Comparison of ENCODE assay signal across 4 fruit fly cellular contexts in genomic region chr2L:9617908-9618307, dm6.
A peak's percentile ranks its signal among the peaks of the same experiment; 100 is the strongest.
TF ChIP-seq lines count a peak whose summit lies in the region.

No protein-coding gene starts in this region.

- no peak for TF ChIP-seq CTCF in whole organism, embryonic (GFP tag; optimal IDR thresholded peaks at IDR 0.05; lab: Kevin White, UChicago)

TF ChIP-seq in whole organism, adult, 20 proteins besides CTCF, POLR2A, EP300 and RAD21:
- TF ChIP-seq CG7101 (tag; optimal IDR thresholded peaks at IDR 0.05; lab: Kevin White, UChicago) (no peak), Mnt (GFP tag; optimal IDR thresholded peaks at IDR 0.05; lab: Kevin White, UChicago) (no peak), kay (GFP tag; lab: Kevin White, UChicago; ENCODE audit: borderline replicate concordance) (peak; percentile 33), cic (GFP tag; optimal IDR thresholded peaks at IDR 0.05; lab: Kevin White, UChicago) (no peak), CG11617 (GFP tag; optimal IDR thresholded peaks at IDR 0.05; lab: Kevin White, UChicago) (no peak), bab1 (GFP tag; optimal IDR thresholded peaks at IDR 0.05; lab: Kevin White, UChicago) (peak; percentile 69), CG14711 (tag; optimal IDR thresholded peaks at IDR 0.05; lab: Kevin White, UChicago) (peak; percentile 29), pad (GFP tag; optimal IDR thresholded peaks at IDR 0.05; lab: Kevin White, UChicago) (no peak), Crg-1 (GFP tag; optimal IDR thresholded peaks at IDR 0.05; lab: Kevin White, UChicago) (no peak), Hr96 (GFP tag; optimal IDR thresholded peaks at IDR 0.05; lab: Kevin White, UChicago) (no peak)
TF ChIP-seq in whole organism, adult: peak in this region for 3.

TF ChIP-seq in whole organism, embryonic, 481 proteins besides CTCF, POLR2A, EP300 and RAD21 (continues in another document):
- TF ChIP-seq CG4424 (GFP tag; optimal IDR thresholded peaks at IDR 0.05; lab: Kevin White, UChicago) (peak; percentile 15), CG2120 (GFP tag; optimal IDR thresholded peaks at IDR 0.05; lab: Kevin White, UChicago) (peak; percentile 40), Fer3 (tag; optimal IDR thresholded peaks at IDR 0.05; lab: Kevin White, UChicago) (peak; percentile 28), CG6272 (GFP tag; IDR thresholded peaks at IDR 0.05; lab: Robert Waterston, UW) (no peak), Sox100B (GFP tag; optimal IDR thresholded peaks at IDR 0.05; lab: Kevin White, UChicago) (peak; percentile 31), fd64A (GFP tag; optimal IDR thresholded peaks at IDR 0.05; lab: Kevin White, UChicago) (no peak), HHEX (GFP tag; optimal IDR thresholded peaks at IDR 0.05; lab: Kevin White, UChicago) (peak; percentile 5), Aef1 (GFP tag; IDR thresholded peaks at IDR 0.05; lab: Robert Waterston, UW) (no peak), mld (GFP tag; IDR thresholded peaks at IDR 0.05; lab: Robert Waterston, UW; ENCODE audit: partially characterized antibody) (no peak), E2f1 (GFP tag; IDR thresholded peaks at IDR 0.05; lab: Robert Waterston, UW) (no peak), unpg (GFP tag; optimal IDR thresholded peaks at IDR 0.05; lab: Kevin White, UChicago) (peak; percentile 20), Hsf (GFP tag; optimal IDR thresholded peaks at IDR 0.05; lab: Kevin White, UChicago) (peak; percentile 6), Neu2 (GFP tag; optimal IDR thresholded peaks at IDR 0.05; lab: Kevin White, UChicago; ENCODE audit: borderline replicate concordance) (no peak), CG12659 (GFP tag; optimal IDR thresholded peaks at IDR 0.05; lab: Kevin White, UChicago) (peak; percentile 5), CG10209 (GFP tag; optimal IDR thresholded peaks at IDR 0.05; lab: Kevin White, UChicago) (peak; percentile 6), CG9609 (GFP tag; optimal IDR thresholded peaks at IDR 0.05; lab: Kevin White, UChicago) (no peak), PHDP (tag; optimal IDR thresholded peaks at IDR 0.05; lab: Kevin White, UChicago) (peak; percentile 50), Asciz (GFP tag; optimal IDR thresholded peaks at IDR 0.05; lab: Kevin White, UChicago) (peak; percentile 38), Ravus (GFP tag; IDR thresholded peaks at IDR 0.05; lab: Robert Waterston, UW) (no peak), Sox102F (GFP tag; optimal IDR thresholded peaks at IDR 0.05; lab: Kevin White, UChicago) (peak; percentile 59), CG17385 (GFP tag; optimal IDR thresholded peaks at IDR 0.05; lab: Kevin White, UChicago) (peak; percentile 26), CG6765 (GFP tag; optimal IDR thresholded peaks at IDR 0.05; lab: Kevin White, UChicago) (no peak), CG31441 (GFP tag; IDR thresholded peaks at IDR 0.05; lab: Robert Waterston, UW) (peak; percentile 38; the same call in 1 of the 2 replicates), odd (GFP tag; optimal IDR thresholded peaks at IDR 0.05; lab: Kevin White, UChicago) (no peak), CG3847 (GFP tag; IDR thresholded peaks at IDR 0.05; lab: Robert Waterston, UW) (no peak), CG9932 (GFP tag; IDR thresholded peaks at IDR 0.05; lab: Robert Waterston, UW) (0 out of 2 replicates have a peak, but pooled peaks have one; percentile 10), Hmr (GFP tag; optimal IDR thresholded peaks at IDR 0.05; lab: Kevin White, UChicago) (peak; percentile 34)

TF ChIP-seq in whole organism, prepupa, 60 proteins besides CTCF, POLR2A, EP300 and RAD21 (continues in another document):
- no peak for TF ChIP-seq Eip75B (GFP tag; optimal IDR thresholded peaks at IDR 0.05; lab: Kevin White, UChicago)
- no peak for TF ChIP-seq fd85E (GFP tag; optimal IDR thresholded peaks at IDR 0.05; lab: Kevin White, UChicago)
- no peak for TF ChIP-seq Blimp-1 (GFP tag; optimal IDR thresholded peaks at IDR 0.05; lab: Kevin White, UChicago)
- peak; percentile 58 for TF ChIP-seq CG4318 (GFP tag; optimal IDR thresholded peaks at IDR 0.05; lab: Kevin White, UChicago)
- peak; percentile 22 for TF ChIP-seq CG6276 (GFP tag; optimal IDR thresholded peaks at IDR 0.05; lab: Kevin White, UChicago)
- TF ChIP-seq Smox (GFP tag; optimal IDR thresholded peaks at IDR 0.05; lab: Kevin White, UChicago), result no peak
- peak; percentile 23 for TF ChIP-seq pdm3 (GFP tag; optimal IDR thresholded peaks at IDR 0.05; lab: Kevin White, UChicago)
- no peak for TF ChIP-seq CG3032 (tag; optimal IDR thresholded peaks at IDR 0.05; lab: Kevin White, UChicago)
- TF ChIP-seq CG6808 (GFP tag; optimal IDR thresholded peaks at IDR 0.05; lab: Kevin White, UChicago), result no peak
- TF ChIP-seq dsx (GFP tag; optimal IDR thresholded peaks at IDR 0.05; lab: Kevin White, UChicago; ENCODE audit: poor library complexity, severe bottlenecking), result no peak
- TF ChIP-seq Gug (GFP tag; IDR thresholded peaks at IDR 0.05; lab: Robert Waterston, UW), result no peak
- TF ChIP-seq CG32006 (GFP tag; optimal IDR thresholded peaks at IDR 0.05; lab: Kevin White, UChicago), result peak; percentile 83
- TF ChIP-seq fd59A (GFP tag; optimal IDR thresholded peaks at IDR 0.05; lab: Kevin White, UChicago), result no peak
- TF ChIP-seq CG11762 (GFP tag; optimal IDR thresholded peaks at IDR 0.05; lab: Kevin White, UChicago; ENCODE audit: insufficient read depth), result no peak
- TF ChIP-seq acj6 (GFP tag; optimal IDR thresholded peaks at IDR 0.05; lab: Kevin White, UChicago), result no peak
- TF ChIP-seq dac (GFP tag; optimal IDR thresholded peaks at IDR 0.05; lab: Kevin White, UChicago), result peak; percentile 37
- TF ChIP-seq net (GFP tag; optimal IDR thresholded peaks at IDR 0.05; lab: Kevin White, UChicago), result peak; percentile 23
- TF ChIP-seq Sox14 (GFP tag; optimal IDR thresholded peaks at IDR 0.05; lab: Kevin White, UChicago), result no peak
- TF ChIP-seq CG16779 (tag; optimal IDR thresholded peaks at IDR 0.05; lab: Kevin White, UChicago), result no peak
- no peak for TF ChIP-seq vri (GFP tag; optimal IDR thresholded peaks at IDR 0.05; lab: Kevin White, UChicago)
- TF ChIP-seq fkh (GFP tag; optimal IDR thresholded peaks at IDR 0.05; lab: Kevin White, UChicago), result no peak
- peak; percentile 85 for TF ChIP-seq Hr4 (GFP tag; optimal IDR thresholded peaks at IDR 0.05; lab: Kevin White, UChicago)
- TF ChIP-seq Lpt (GFP tag; optimal IDR thresholded peaks at IDR 0.05; lab: Kevin White, UChicago), result peak; percentile 25
- no peak for TF ChIP-seq CG7368 (GFP tag; optimal IDR thresholded peaks at IDR 0.05; lab: Kevin White, UChicago)
- no peak for TF ChIP-seq Hr39 (GFP tag; optimal IDR thresholded peaks at IDR 0.05; lab: Kevin White, UChicago)
- peak; percentile 23 for TF ChIP-seq svp (GFP tag; lab: Kevin White, UChicago)
- TF ChIP-seq CG31627 (GFP tag; optimal IDR thresholded peaks at IDR 0.05; lab: Kevin White, UChicago), result no peak
- TF ChIP-seq Eip78C (GFP tag; lab: Kevin White, UChicago), result peak; percentile 68
- peak; percentile 69 for TF ChIP-seq CG8119 (GFP tag; IDR thresholded peaks at IDR 0.05; lab: Robert Waterston, UW)
- TF ChIP-seq CG8319 (GFP tag; optimal IDR thresholded peaks at IDR 0.05; lab: Kevin White, UChicago), result no peak

TF ChIP-seq in whole organism, pupa, 21 proteins besides CTCF, POLR2A, EP300 and RAD21:
- TF ChIP-seq CG4496 (GFP tag; IDR thresholded peaks at IDR 0.05; lab: Robert Waterston, UW) (peak; percentile 51; the same call in 1 of the 3 replicates), CG32121 (GFP tag; IDR thresholded peaks at IDR 0.05; lab: Robert Waterston, UW) (peak; percentile 33; the same call in 1 of the 2 replicates), CG15710 (tag; optimal IDR thresholded peaks at IDR 0.05; lab: Kevin White, UChicago) (no peak), Ets98B (GFP tag; IDR thresholded peaks at IDR 0.05; lab: Robert Waterston, UW) (peak; percentile 56), CG9948 (tag; optimal IDR thresholded peaks at IDR 0.05; lab: Kevin White, UChicago) (no peak), fd96Ca (GFP tag; IDR thresholded peaks at IDR 0.05; lab: Robert Waterston, UW) (0 out of 3 replicates have a peak, but pooled peaks have one; percentile 45), CG8159 (tag; optimal IDR thresholded peaks at IDR 0.05; lab: Kevin White, UChicago) (no peak), CG8301 (tag; optimal IDR thresholded peaks at IDR 0.05; lab: Kevin White, UChicago) (peak; percentile 16), Pif1A (GFP tag; optimal IDR thresholded peaks at IDR 0.05; lab: Kevin White, UChicago) (peak; percentile 9), EcR (GFP tag; optimal IDR thresholded peaks at IDR 0.05; lab: Kevin White, UChicago) (no peak), CG14655 (GFP tag; optimal IDR thresholded peaks at IDR 0.05; lab: Kevin White, UChicago) (peak; percentile 30)
